Fruit fly (Drosophila melanogaster) whole organism, embryonic: ENCODE measurements around the gene RpS3.

Source experiments
- Abd-B ChIP-seq: fragments of 200-800 bp; sonication (Bioruptor generic); optimal IDR thresholded peaks from 2 replicates; lab custom pipeline; 2018; ENCODE audit warnings: missing biosample characterization, mild to moderate bottlenecking, missing genetic modification characterization, moderate library complexity
- CG10147 ChIP-seq: fragments of 200-800 bp; sonication (Bioruptor generic); optimal IDR thresholded peaks from 2 replicates; lab custom pipeline; 2019; ENCODE audit warnings: missing biosample characterization, mild to moderate bottlenecking, missing genetic modification characterization, moderate library complexity
- CG1024 ChIP-seq: fragments of 200-800 bp; sonication (Bioruptor generic); IDR thresholded peaks from 2 replicates; pipeline ENCODE4 v1.3.6; 2022; ENCODE audit warnings: missing biosample characterization, missing genetic modification characterization
- CG10979 ChIP-seq: fragments of 200-800 bp; sonication (Bioruptor generic); optimal IDR thresholded peaks from 2 replicates; lab custom pipeline; 2018; ENCODE audit warnings: missing biosample characterization, mild to moderate bottlenecking, missing genetic modification characterization, moderate library complexity
- CG11247 ChIP-seq: fragments of 200-800 bp; sonication (Bioruptor generic); IDR thresholded peaks from 2 replicates; pipeline ENCODE4 v1.3.6; 2022; ENCODE audit warnings: missing biosample characterization, missing genetic modification characterization
- CG11504 ChIP-seq: fragments of 200-800 bp; sonication (Bioruptor generic); optimal IDR thresholded peaks from 3 replicates; lab custom pipeline; 2019; ENCODE audit warnings: missing biosample characterization, mild to moderate bottlenecking, missing genetic modification characterization, moderate library complexity
- CG1233 ChIP-seq: fragments of 200-800 bp; sonication (Bioruptor generic); optimal IDR thresholded peaks from 4 replicates; lab custom pipeline; 2018; ENCODE audit warnings: missing biosample characterization, mild to moderate bottlenecking, missing genetic modification characterization
- CG12391 ChIP-seq: fragments of 200-800 bp; sonication (Bioruptor generic); optimal IDR thresholded peaks from 3 replicates; lab custom pipeline; 2018; ENCODE audit warnings: missing biosample characterization, mild to moderate bottlenecking, missing genetic modification characterization, moderate library complexity
- CG14710 ChIP-seq: fragments of 200-800 bp; sonication (Bioruptor generic); optimal IDR thresholded peaks from 3 replicates; lab custom pipeline; 2019; ENCODE audit warnings: missing biosample characterization, mild to moderate bottlenecking, missing genetic modification characterization, moderate library complexity
- CG15269 ChIP-seq: fragments of 200-800 bp; sonication (Bioruptor generic); optimal IDR thresholded peaks from 2 replicates; lab custom pipeline; 2018; ENCODE audit warnings: missing biosample characterization, mild to moderate bottlenecking, missing genetic modification characterization, moderate library complexity
- CG1602 ChIP-seq: fragments of 200-800 bp; sonication (Bioruptor generic); optimal IDR thresholded peaks from 3 replicates; lab custom pipeline; 2016; ENCODE audit warnings: missing biosample characterization, missing genetic modification characterization
- CG1603 ChIP-seq: fragments of 200-800 bp; sonication (Bioruptor generic); optimal IDR thresholded peaks from 2 replicates; lab custom pipeline; 2019; ENCODE audit warnings: missing biosample characterization, mild to moderate bottlenecking, missing genetic modification characterization, moderate library complexity
- CG17361 ChIP-seq: fragments of 200-800 bp; sonication (Bioruptor generic); IDR thresholded peaks from 3 replicates; pipeline ENCODE4 v1.3.6; 2022; ENCODE audit warnings: missing biosample characterization, missing genetic modification characterization
- CG17385 ChIP-seq: fragments of 200-800 bp; sonication (Bioruptor generic); optimal IDR thresholded peaks from 3 replicates; lab custom pipeline; 2018; ENCODE audit warnings: missing biosample characterization, mild to moderate bottlenecking, missing genetic modification characterization
- CG17802 ChIP-seq: fragments of 200-800 bp; sonication (Bioruptor generic); optimal IDR thresholded peaks from 2 replicates; lab custom pipeline; 2018; ENCODE audit warnings: missing biosample characterization, mild to moderate bottlenecking, missing genetic modification characterization, moderate library complexity
- CG17829 ChIP-seq: fragments of 200-800 bp; optimal IDR thresholded peaks from 2 replicates; lab custom pipeline; 2019; ENCODE audit warnings: missing biosample characterization, mild to moderate bottlenecking, missing genetic modification characterization, moderate library complexity
- CG18262 ChIP-seq: fragments of 200-800 bp; optimal IDR thresholded peaks from 3 replicates; lab custom pipeline; 2019; ENCODE audit warnings: missing biosample characterization, mild to moderate bottlenecking, missing genetic modification characterization, moderate library complexity
- CG30431 ChIP-seq: fragments of 200-800 bp; sonication (Bioruptor generic); optimal IDR thresholded peaks from 2 replicates; lab custom pipeline; 2017; ENCODE audit warnings: missing biosample characterization, missing genetic modification characterization
- CG33213 ChIP-seq: fragments of 200-800 bp; sonication (Bioruptor generic); optimal IDR thresholded peaks from 3 replicates; lab custom pipeline; 2016; ENCODE audit warnings: missing biosample characterization, missing genetic modification characterization
- CG34422 ChIP-seq: fragments of 200-800 bp; sonication (Bioruptor generic); IDR thresholded peaks from 3 replicates; pipeline ENCODE4 v1.3.6; 2022; ENCODE audit warnings: missing biosample characterization, missing genetic modification characterization
- CG4707 ChIP-seq: fragments of 200-800 bp; sonication (Bioruptor generic); optimal IDR thresholded peaks from 2 replicates; lab custom pipeline; 2018; ENCODE audit warnings: missing biosample characterization, mild to moderate bottlenecking, missing genetic modification characterization, moderate library complexity
- CG4820 ChIP-seq: fragments of 200-800 bp; sonication (Bioruptor generic); optimal IDR thresholded peaks from 3 replicates; lab custom pipeline; 2016; ENCODE audit warnings: missing biosample characterization, missing genetic modification characterization
- CG6765 ChIP-seq: fragments of 200-800 bp; sonication (Bioruptor generic); optimal IDR thresholded peaks from 3 replicates; lab custom pipeline; 2017; ENCODE audit warnings: missing biosample characterization, mild to moderate bottlenecking, missing genetic modification characterization
- CG6813 ChIP-seq: fragments of 200-800 bp; sonication (Bioruptor generic); optimal IDR thresholded peaks from 2 replicates; lab custom pipeline; 2017; ENCODE audit warnings: missing biosample characterization, missing genetic modification characterization, mild to moderate bottlenecking, moderate library complexity, missing genetic modification reagents
- CG7357 ChIP-seq: fragments of 200-800 bp; sonication (Bioruptor generic); IDR thresholded peaks from 3 replicates; pipeline ENCODE4 v1.3.6; 2022; ENCODE audit warnings: missing biosample characterization, missing genetic modification characterization
- CG7556 ChIP-seq: fragments of 200-800 bp; sonication (Bioruptor generic); optimal IDR thresholded peaks from 2 replicates; lab custom pipeline; 2017; ENCODE audit warnings: missing biosample characterization, mild to moderate bottlenecking, missing genetic modification characterization
- Dip2 ChIP-seq: fragments of 200-800 bp; sonication (Bioruptor generic); IDR thresholded peaks from 2 replicates; pipeline ENCODE4 v1.3.6; 2022; ENCODE audit warnings: missing biosample characterization, missing genetic modification characterization
- Dref ChIP-seq: fragments of 200-800 bp; sonication (Bioruptor generic); IDR thresholded peaks from 2 replicates; pipeline ENCODE4 v1.3.6; 2022; ENCODE audit warnings: missing biosample characterization, missing genetic modification characterization
- H2.0 ChIP-seq: fragments of 200-800 bp; sonication (Bioruptor generic); IDR thresholded peaks from 2 replicates; pipeline ENCODE4 v1.3.6; 2022; ENCODE audit warnings: missing biosample characterization, missing genetic modification characterization
- HHEX ChIP-seq: fragments of 200-800 bp; sonication (Bioruptor generic); optimal IDR thresholded peaks from 3 replicates; lab custom pipeline; 2017; ENCODE audit warnings: missing biosample characterization, mild to moderate bottlenecking, missing genetic modification characterization, missing genetic modification reagents
- Lhr ChIP-seq: fragments of 200-800 bp; sonication (Bioruptor generic); optimal IDR thresholded peaks from 3 replicates; lab custom pipeline; 2017; ENCODE audit warnings: mild to moderate bottlenecking, missing biosample characterization, missing genetic modification reagents, missing genetic modification characterization
- NFAT ChIP-seq: fragments of 200-800 bp; sonication (Bioruptor generic); IDR thresholded peaks from 2 replicates; pipeline ENCODE4 v1.3.6; 2022; ENCODE audit warnings: missing biosample characterization, missing genetic modification characterization
- Nf-YB ChIP-seq: fragments of 200-800 bp; sonication (Bioruptor generic); optimal IDR thresholded peaks from 3 replicates; lab custom pipeline; 2019; ENCODE audit warnings: missing biosample characterization, mild to moderate bottlenecking, missing genetic modification characterization, moderate library complexity
- NfI ChIP-seq: fragments of 200-800 bp; sonication (Bioruptor generic); optimal IDR thresholded peaks from 3 replicates; lab custom pipeline; 2018; ENCODE audit warnings: missing biosample characterization, mild to moderate bottlenecking, missing genetic modification characterization, moderate library complexity
- Optix ChIP-seq: fragments of 200-800 bp; sonication (Bioruptor generic); IDR thresholded peaks from 3 replicates; pipeline ENCODE4 v1.3.6; 2022; ENCODE audit warnings: missing biosample characterization, missing genetic modification characterization
- Rx ChIP-seq: fragments of 200-800 bp; sonication (Bioruptor generic); IDR thresholded peaks from 2 replicates; pipeline ENCODE4 v1.3.6; 2022; ENCODE audit warnings: missing biosample characterization, missing genetic modification characterization
- Sox102F ChIP-seq: fragments of 200-800 bp; sonication (Bioruptor generic); optimal IDR thresholded peaks from 2 replicates; lab custom pipeline; 2018; ENCODE audit warnings: missing biosample characterization, mild to moderate bottlenecking, missing genetic modification characterization, moderate library complexity
- Ssrp ChIP-seq: fragments of 200-800 bp; sonication (Bioruptor generic); optimal IDR thresholded peaks from 2 replicates; lab custom pipeline; 2018; ENCODE audit warnings: missing biosample characterization, mild to moderate bottlenecking, missing genetic modification characterization, moderate library complexity
- ind ChIP-seq: fragments of 200-800 bp; sonication (Bioruptor generic); optimal IDR thresholded peaks from 3 replicates; lab custom pipeline; 2016; ENCODE audit warnings: missing biosample characterization, missing genetic modification characterization
- inv ChIP-seq: fragments of 200-800 bp; sonication (Bioruptor generic); IDR thresholded peaks from 2 replicates; pipeline ENCODE4 v1.3.6; 2022; ENCODE audit warnings: missing biosample characterization, missing genetic modification characterization; ENCODE audit not compliant: partially characterized antibody
- kni ChIP-seq: fragments of 200-800 bp; sonication (Bioruptor generic); optimal IDR thresholded peaks from 3 replicates; lab custom pipeline; 2017; ENCODE audit warnings: mild to moderate bottlenecking, missing biosample characterization, missing genetic modification reagents, missing genetic modification characterization
- onecut ChIP-seq: fragments of 200-800 bp; sonication (Bioruptor generic); IDR thresholded peaks from 2 replicates; pipeline ENCODE4 v1.3.6; 2022; ENCODE audit warnings: missing biosample characterization, missing genetic modification characterization
- pan ChIP-seq, 4 experiments: fragments of >200 bp in 3 of 4; fragments of 200-800 bp in 1 of 4; sonication (Bioruptor generic) in 1 of 4; optimal IDR thresholded peaks in 3 of 4; IDR thresholded peaks in 1 of 4; 2 replicates each; pipeline versions ENCODE4 v1.3.6 to Lab custom; 2017 to 2022; ENCODE audit warnings: missing biosample characterization in 2 of 4, missing genetic modification characterization in 2 of 4, mixed read lengths in 1 of 4
- ranshi ChIP-seq: fragments of 200-800 bp; sonication (Bioruptor generic); IDR thresholded peaks from 2 replicates; pipeline ENCODE4 v1.3.6; 2022; ENCODE audit warnings: missing biosample characterization, missing genetic modification characterization
- row ChIP-seq: fragments of 200-800 bp; sonication (Bioruptor generic); IDR thresholded peaks from 3 replicates; pipeline ENCODE4 v1.3.6; 2022; ENCODE audit warnings: missing biosample characterization, missing genetic modification characterization
- schlank ChIP-seq: fragments of 200-800 bp; sonication (Bioruptor generic); optimal IDR thresholded peaks from 2 replicates; lab custom pipeline; 2018; ENCODE audit warnings: missing biosample characterization, mild to moderate bottlenecking, missing genetic modification characterization
- tap ChIP-seq: fragments of 200-800 bp; optimal IDR thresholded peaks from 3 replicates; lab custom pipeline; 2019; ENCODE audit warnings: missing biosample characterization, mild to moderate bottlenecking, missing genetic modification characterization, moderate library complexity
- vvl ChIP-seq: fragments of 200-800 bp; sonication (Bioruptor generic); IDR thresholded peaks from 2 replicates; pipeline ENCODE4 v1.3.6; 2022; ENCODE audit warnings: missing biosample characterization, missing genetic modification characterization
- zfh1 ChIP-seq: fragments of 200-800 bp; sonication (Bioruptor generic); IDR thresholded peaks from 3 replicates; pipeline ENCODE4 v1.3.6; 2022; ENCODE audit warnings: missing biosample characterization, missing genetic modification characterization

Gene RpS3

dm6 chr3R:23346893-23347396, 11.7 kb upstream of the RpS3 start (continued):
- TF ChIP-seq Dref = no peak
- TF ChIP-seq Rx (GFP tag; lab: Robert Waterston, UW) = 0 out of 2 replicates have a peak, but pooled peaks have one; percentile 25
- peak; percentile 34 for TF ChIP-seq CG17385 (GFP tag; lab: Kevin White, UChicago)
- peak; percentile 2 for TF ChIP-seq CG30431
- peak; percentile 22 for TF ChIP-seq CG10147 (GFP tag; lab: Kevin White, UChicago)
- peak; percentile 69; the same call in 2 of the 3 replicates for TF ChIP-seq zfh1 (GFP tag; lab: Robert Waterston, UW)
- peak; percentile 48 for TF ChIP-seq CG11247 (GFP tag; lab: Robert Waterston, UW)
- peak; percentile 1 for TF ChIP-seq CG4820 (GFP tag; lab: Kevin White, UChicago)
- TF ChIP-seq CG33213 (GFP tag; lab: Kevin White, UChicago) = no peak
- TF ChIP-seq CG4707 (GFP tag; lab: Kevin White, UChicago) = peak; percentile 98
- TF ChIP-seq CG10979 = peak; percentile 65
- peak; percentile 70 for TF ChIP-seq CG11504 (tag; lab: Kevin White, UChicago)
- no peak for TF ChIP-seq Dip2
- TF ChIP-seq tap = peak; percentile 42
- TF ChIP-seq Optix (GFP tag; lab: Robert Waterston, UW) = no peak; the same call in 2 of the 3 replicates
- peak; percentile 0 for TF ChIP-seq Nf-YB
- TF ChIP-seq NFAT (GFP tag; lab: Robert Waterston, UW) = peak; percentile 69
- TF ChIP-seq CG7357 (GFP tag; lab: Robert Waterston, UW) = peak; percentile 45; the same call in 1 of the 3 replicates
- peak; percentile 57 for TF ChIP-seq Sox102F (GFP tag; lab: Kevin White, UChicago)
- no peak for TF ChIP-seq pan (optimal IDR thresholded peaks at IDR 0.05; lab: Kevin White, UChicago)
- peak in 1 of 2 experiments; percentile 41 for TF ChIP-seq pan (GFP tag; optimal IDR thresholded peaks at IDR 0.05 in 1 of 2, IDR thresholded peaks at IDR 0.05 in 1 of 2)
- TF ChIP-seq CG17829 (tag; lab: Kevin White, UChicago) = peak; percentile 78
- peak; percentile 50 for TF ChIP-seq CG1602 (GFP tag; lab: Kevin White, UChicago)
- peak; percentile 84 for TF ChIP-seq CG18262 (tag; lab: Kevin White, UChicago)
- peak; percentile 46 for TF ChIP-seq ind (GFP tag; lab: Kevin White, UChicago)
- peak; percentile 33 for TF ChIP-seq CG1233
- peak; percentile 54 for TF ChIP-seq CG15269 (tag; lab: Kevin White, UChicago)
- 0 out of 2 replicates have a peak, but pooled peaks have one; percentile 15 for TF ChIP-seq CG1024 (GFP tag; lab: Robert Waterston, UW)
- peak; percentile 53 for TF ChIP-seq CG7556
- TF ChIP-seq onecut (GFP tag; lab: Robert Waterston, UW) = peak; percentile 30; the same call in 1 of the 2 replicates
- TF ChIP-seq CG14710 = peak; percentile 63
- peak; percentile 83 for TF ChIP-seq vvl (GFP tag; lab: Robert Waterston, UW)
- TF ChIP-seq CG1603 (tag; lab: Kevin White, UChicago) = peak; percentile 14
- TF ChIP-seq CG12391 (tag; lab: Kevin White, UChicago) = peak; percentile 42
- TF ChIP-seq schlank (tag; lab: Kevin White, UChicago) = no peak
- TF ChIP-seq CG34422 = 0 out of 3 replicates have a peak, but pooled peaks have one; percentile 32
- TF ChIP-seq Lhr (GFP tag; lab: Kevin White, UChicago) = peak; percentile 6
- no peak for TF ChIP-seq CG17802 (tag; lab: Kevin White, UChicago)
- TF ChIP-seq NfI (GFP tag; lab: Kevin White, UChicago) = peak; percentile 7
- peak; percentile 47 for TF ChIP-seq Abd-B (GFP tag; lab: Kevin White, UChicago)
- no peak for TF ChIP-seq inv (GFP tag; lab: Robert Waterston, UW)
- TF ChIP-seq H2.0 (GFP tag; lab: Robert Waterston, UW) = peak; percentile 52
- no peak for TF ChIP-seq CG6765 (GFP tag; lab: Kevin White, UChicago)
- peak; percentile 59 for TF ChIP-seq Ssrp
- peak; percentile 86 for TF ChIP-seq CG17361 (GFP tag; lab: Robert Waterston, UW)
- TF ChIP-seq ranshi = peak; percentile 36; the same call in 1 of the 2 replicates
- TF ChIP-seq HHEX (GFP tag; lab: Kevin White, UChicago) = peak; percentile 15
- TF ChIP-seq CG6813 (GFP tag; lab: Kevin White, UChicago) = peak; percentile 11
- peak; percentile 81 for TF ChIP-seq kni
- TF ChIP-seq row (GFP tag; lab: Robert Waterston, UW) = peak; percentile 53; the same call in 1 of the 3 replicates
